Fruit fly (Drosophila melanogaster) whole organism, adult: Measurements from ENCODE around the gene Osbp.

Experiments
- CG11617 ChIP-seq: fragments of 200-800 bp; sonication (Bioruptor generic); optimal IDR thresholded peaks from 2 replicates; lab custom pipeline; 2017; ENCODE audit warnings: mild to moderate bottlenecking, missing biosample characterization, missing genetic modification reagents, missing genetic modification characterization
- CG12768 ChIP-seq: fragments of 200-800 bp; sonication (Bioruptor generic); optimal IDR thresholded peaks from 2 replicates; lab custom pipeline; 2017; ENCODE audit warnings: missing biosample characterization, missing genetic modification characterization, mild to moderate bottlenecking, moderate library complexity, missing genetic modification reagents
- CG14711 ChIP-seq: fragments of 200-800 bp; sonication (Bioruptor generic); optimal IDR thresholded peaks from 2 replicates; lab custom pipeline; 2018; ENCODE audit warnings: missing biosample characterization, mild to moderate bottlenecking, missing genetic modification characterization, moderate library complexity
- CG33017 ChIP-seq: fragments of 200-800 bp; sonication (Bioruptor generic); optimal IDR thresholded peaks from 2 replicates; lab custom pipeline; 2018; ENCODE audit warnings: missing biosample characterization, mild to moderate bottlenecking, missing genetic modification characterization, moderate library complexity
- CG5204 ChIP-seq: fragments of 200-800 bp; sonication (Bioruptor generic); optimal IDR thresholded peaks from 2 replicates; lab custom pipeline; 2016; ENCODE audit warnings: missing biosample characterization, missing genetic modification characterization
- CG7045 ChIP-seq: fragments of 200-800 bp; sonication (Bioruptor generic); optimal IDR thresholded peaks from 2 replicates; lab custom pipeline; 2017; ENCODE audit warnings: missing biosample characterization, mild to moderate bottlenecking, missing genetic modification characterization
- CG7101 ChIP-seq: fragments of 200-800 bp; sonication (Bioruptor generic); optimal IDR thresholded peaks from 2 replicates; lab custom pipeline; 2018; ENCODE audit warnings: missing biosample characterization, mild to moderate bottlenecking, missing genetic modification characterization, moderate library complexity
- Clk ChIP-seq: fragments of 200-800 bp; sonication (Bioruptor generic); optimal IDR thresholded peaks from 2 replicates; lab custom pipeline; 2017; ENCODE audit warnings: missing biosample characterization, missing genetic modification characterization
- Crg-1 ChIP-seq: fragments of 200-800 bp; sonication (Bioruptor generic); optimal IDR thresholded peaks from 2 replicates; lab custom pipeline; 2016; ENCODE audit warnings: missing biosample characterization, missing genetic modification characterization
- Hr96 ChIP-seq: fragments of 200-800 bp; sonication (Bioruptor generic); optimal IDR thresholded peaks from 2 replicates; lab custom pipeline; 2016; ENCODE audit warnings: missing biosample characterization, missing genetic modification characterization
- Mnt ChIP-seq: fragments of 200-800 bp; sonication (Bioruptor generic); optimal IDR thresholded peaks from 2 replicates; lab custom pipeline; 2016; ENCODE audit warnings: missing biosample characterization, mild to moderate bottlenecking, missing genetic modification characterization
- bab1 ChIP-seq: fragments of 200-800 bp; sonication (Bioruptor generic); optimal IDR thresholded peaks from 3 replicates; lab custom pipeline; 2019; ENCODE audit warnings: missing biosample characterization, mild to moderate bottlenecking, missing genetic modification characterization, moderate library complexity
- cic ChIP-seq: fragments of 200-800 bp; sonication (Bioruptor generic); optimal IDR thresholded peaks from 2 replicates; lab custom pipeline; 2017; ENCODE audit warnings: missing biosample characterization, mild to moderate bottlenecking, missing genetic modification characterization, moderate library complexity
- cnc ChIP-seq, 2 experiments: fragments of >200 bp; optimal IDR thresholded peaks; 2 replicates each; lab custom pipeline; 2017
- kay ChIP-seq: fragments of 200-800 bp; sonication (Bioruptor generic); peaks from one replicate; lab custom pipeline; 2016; ENCODE audit warnings: missing biosample characterization, missing genetic modification characterization, borderline replicate concordance
- ovo ChIP-seq: fragments of 200-800 bp; sonication (Bioruptor generic); optimal IDR thresholded peaks from 2 replicates; lab custom pipeline; 2016; ENCODE audit warnings: missing biosample characterization, missing genetic modification characterization
- pad ChIP-seq: fragments of 200-800 bp; sonication (Bioruptor generic); optimal IDR thresholded peaks from 3 replicates; lab custom pipeline; 2017; ENCODE audit warnings: missing biosample characterization, missing genetic modification characterization, mild to moderate bottlenecking, moderate library complexity, missing genetic modification reagents
- tj ChIP-seq: fragments of 200-800 bp; sonication (Bioruptor generic); optimal IDR thresholded peaks from 3 replicates; lab custom pipeline; 2017; ENCODE audit warnings: missing biosample characterization, mild to moderate bottlenecking, missing genetic modification characterization, moderate library complexity
- toe ChIP-seq: fragments of 200-800 bp; sonication (Bioruptor generic); optimal IDR thresholded peaks from 2 replicates; lab custom pipeline; 2016; ENCODE audit warnings: missing biosample characterization, missing genetic modification characterization

The Osbp gene

DNA sequence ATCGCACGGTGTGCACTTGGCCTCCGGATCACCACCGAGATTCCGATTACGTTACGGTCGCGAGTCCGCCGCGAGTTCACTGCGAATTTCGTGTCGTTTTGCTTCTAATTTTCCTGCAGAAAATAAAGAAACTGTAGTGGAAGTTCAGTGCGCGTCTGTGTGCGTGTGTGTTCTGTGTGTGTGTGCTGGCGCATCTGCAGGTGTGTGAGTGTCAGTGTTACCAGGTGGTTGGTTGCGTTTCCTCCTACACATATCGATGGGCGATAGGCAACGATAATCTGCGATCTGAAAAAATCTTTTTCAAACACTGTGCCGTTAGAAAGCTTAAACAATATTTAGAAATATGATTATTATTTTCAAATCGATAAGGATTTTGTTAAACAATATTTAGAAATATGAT is at the start of gene Osbp:
Gene Osbp (minus strand): TSS at position 174 of the 400 bp plus-strand sequence.
- peak; percentile 24 for TF ChIP-seq CG14711 (tag; lab: Kevin White, UChicago)
- TF ChIP-seq tj (GFP tag; lab: Kevin White, UChicago): no peak
- TF ChIP-seq bab1 (GFP tag; lab: Kevin White, UChicago): peak; percentile 47
- peak; percentile 13 for TF ChIP-seq pad (GFP tag; lab: Kevin White, UChicago)
- TF ChIP-seq CG7101 (tag; lab: Kevin White, UChicago): peak; percentile 4
- TF ChIP-seq Clk (GFP tag; lab: Kevin White, UChicago): no peak
- peak; percentile 37 for TF ChIP-seq Mnt
- peak; percentile 1 for TF ChIP-seq CG12768 (GFP tag; lab: Kevin White, UChicago)

DNA sequence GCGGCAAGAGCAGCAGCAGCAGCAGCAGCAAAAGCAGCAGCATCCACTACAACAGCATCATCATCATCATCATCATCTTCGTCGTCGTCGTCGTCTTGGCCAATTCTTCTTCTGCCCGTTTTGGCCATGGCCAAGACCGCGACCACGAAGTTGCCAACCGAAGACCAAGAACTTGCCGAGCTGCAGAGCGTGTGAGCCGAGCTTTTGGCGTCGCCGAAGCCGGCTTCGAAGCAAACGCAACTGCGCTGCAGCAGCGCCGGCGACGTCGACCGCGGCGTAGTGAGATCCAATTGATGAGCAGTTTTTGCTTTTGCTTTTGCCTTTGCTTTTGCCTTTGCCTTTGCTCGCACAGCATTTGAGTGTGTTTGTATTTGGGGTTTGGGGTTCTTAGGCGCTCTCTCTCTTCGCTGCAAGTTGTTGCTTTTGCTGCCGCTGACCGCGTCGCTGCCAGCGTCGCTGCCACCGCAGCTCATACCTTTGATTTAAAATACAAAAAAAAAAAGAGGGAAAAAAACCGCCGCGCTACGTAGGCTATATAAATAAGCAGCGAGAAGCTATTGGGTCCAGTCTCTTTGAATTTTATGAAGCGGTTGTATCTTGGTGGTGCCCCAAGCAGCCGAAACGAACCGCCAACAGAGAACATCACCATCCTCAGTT is 47.1 kb upstream of the Osbp start:
- TF ChIP-seq Mnt (no peak), CG7045 (no peak), cic (no peak), toe (GFP tag; lab: Kevin White, UChicago) (no peak)

DNA sequence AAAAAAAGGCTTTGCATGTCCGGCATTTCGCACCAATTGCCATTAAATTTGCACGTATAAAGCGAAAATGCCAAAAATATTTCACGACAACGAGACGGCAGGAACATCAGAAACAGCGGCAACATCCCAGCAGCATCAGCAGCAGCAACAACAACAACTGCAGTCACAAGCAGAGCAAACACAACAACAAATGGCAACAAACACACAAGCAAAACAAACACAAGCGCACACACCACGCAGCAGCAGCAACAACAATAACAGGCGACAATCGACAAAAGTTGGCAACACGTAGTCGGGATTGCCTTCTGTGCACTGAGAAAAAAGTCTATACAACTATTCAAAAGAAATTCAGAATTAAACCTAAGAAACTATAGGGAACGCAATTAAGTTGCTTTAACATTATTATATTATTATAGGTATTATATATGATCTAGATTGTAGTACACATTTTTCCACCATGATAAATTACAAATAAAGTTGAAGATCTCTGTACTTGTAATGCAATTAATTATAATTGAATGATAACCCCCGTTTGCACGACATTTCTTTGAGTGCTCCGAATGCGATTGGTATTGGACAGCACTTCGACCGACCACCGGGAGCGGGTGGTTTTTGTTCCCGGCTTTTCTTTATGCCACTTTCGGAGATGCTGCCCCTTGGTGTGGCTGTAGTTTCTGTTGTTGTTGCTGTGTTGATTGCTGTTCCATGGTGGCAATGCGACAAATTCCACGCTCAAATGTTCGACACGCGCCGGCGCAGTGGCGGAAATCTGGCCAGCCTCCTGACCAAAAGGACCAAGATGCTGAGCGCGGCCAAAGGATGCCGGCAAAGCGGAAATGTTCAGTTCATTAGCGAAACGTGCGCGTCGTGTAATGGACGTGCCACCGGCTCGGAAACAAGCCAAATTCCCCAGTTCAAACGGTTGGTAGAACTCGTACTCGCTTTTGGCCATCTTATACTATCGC is 45.8 kb upstream of the Osbp start, which contains the start of gene tnc:
Gene tnc (plus strand): TSS at position 848 of the 965 bp plus-strand sequence.
- TF ChIP-seq Crg-1 (no peak), Hr96 (GFP tag; lab: Kevin White, UChicago) (no peak), kay (GFP tag; lab: Kevin White, UChicago) (no peak), cnc (optimal IDR thresholded peaks at IDR 0.05; lab: Kevin White, UChicago) (no peak)

DNA sequence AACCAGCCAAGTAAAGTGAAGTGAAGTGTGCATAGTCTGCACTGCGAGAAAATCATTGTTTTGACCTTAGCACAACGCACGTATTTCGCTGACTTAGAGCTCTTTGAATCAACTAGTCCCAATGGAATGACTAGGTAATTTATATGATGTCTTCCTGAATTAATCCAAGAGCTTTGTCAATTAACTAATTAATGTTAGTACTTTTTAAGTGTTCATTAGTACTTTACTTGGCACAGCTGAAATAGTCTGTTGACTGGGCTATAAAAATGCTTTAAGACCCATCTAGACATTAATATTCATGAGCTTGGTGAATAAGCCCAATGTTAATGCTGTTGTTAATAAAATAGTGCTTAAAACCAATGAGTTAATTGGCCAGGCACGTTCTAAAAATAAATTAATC is 38.1 kb upstream of the Osbp start:
- TF ChIP-seq CG7101 (tag; lab: Kevin White, UChicago) (no peak), Clk (GFP tag; lab: Kevin White, UChicago) (no peak), cnc (optimal IDR thresholded peaks at IDR 0.05; lab: Kevin White, UChicago) (no peak), CG5204 (GFP tag; lab: Kevin White, UChicago) (no peak), Crg-1 (no peak), tj (GFP tag; lab: Kevin White, UChicago) (no peak), CG33017 (tag; lab: Kevin White, UChicago) (no peak), pad (GFP tag; lab: Kevin White, UChicago) (no peak), bab1 (GFP tag; lab: Kevin White, UChicago) (no peak), CG14711 (tag; lab: Kevin White, UChicago) (no peak), Hr96 (GFP tag; lab: Kevin White, UChicago) (no peak), ovo (GFP tag; lab: Kevin White, UChicago) (no peak), CG11617 (GFP tag; lab: Kevin White, UChicago) (no peak), CG7045 (no peak), toe (GFP tag; lab: Kevin White, UChicago) (no peak), Mnt (no peak), kay (GFP tag; lab: Kevin White, UChicago) (no peak)

DNA sequence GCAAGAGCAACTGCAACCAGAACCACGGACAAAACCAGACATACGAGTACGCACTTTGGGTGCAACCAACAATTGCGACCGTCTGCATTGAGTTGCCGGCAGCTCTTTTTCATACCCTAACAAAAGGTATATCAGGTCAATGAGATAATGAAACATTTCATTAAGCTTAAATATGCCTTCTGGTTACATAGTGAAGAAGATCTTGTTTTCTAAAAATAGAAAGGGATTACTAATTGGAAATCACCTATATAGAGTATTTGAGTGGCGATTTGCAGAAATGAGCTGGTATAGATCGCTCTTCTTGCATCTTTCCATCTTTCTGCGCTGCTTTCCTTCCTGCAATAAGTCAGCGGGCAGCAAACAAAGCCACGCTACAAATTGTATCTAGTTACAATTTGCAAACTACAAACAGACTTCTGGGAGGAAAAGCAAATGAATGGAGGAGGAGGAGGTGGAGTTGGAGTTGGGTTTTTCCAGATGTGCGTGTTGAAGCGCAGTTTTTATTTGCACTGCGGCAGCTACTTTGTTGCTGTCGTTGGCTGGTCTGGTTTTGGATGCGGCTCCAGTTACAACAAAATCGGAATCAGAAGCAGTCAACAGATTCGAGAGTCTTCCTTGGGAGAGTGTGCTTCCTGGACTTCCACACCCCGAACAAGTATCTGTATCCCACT is 36.9 kb upstream of the Osbp start:
- TF ChIP-seq cnc (optimal IDR thresholded peaks at IDR 0.05; lab: Kevin White, UChicago): no peak
- TF ChIP-seq toe (GFP tag; lab: Kevin White, UChicago): no peak
- no peak for TF ChIP-seq CG7101 (tag; lab: Kevin White, UChicago)
- no peak for TF ChIP-seq ovo (GFP tag; lab: Kevin White, UChicago)
- TF ChIP-seq kay (GFP tag; lab: Kevin White, UChicago): no peak
- TF ChIP-seq CG5204 (GFP tag; lab: Kevin White, UChicago): no peak
- no peak for TF ChIP-seq bab1 (GFP tag; lab: Kevin White, UChicago)
- TF ChIP-seq Mnt: no peak
- no peak for TF ChIP-seq CG7045
- TF ChIP-seq CG12768 (GFP tag; lab: Kevin White, UChicago): no peak
- TF ChIP-seq Hr96 (GFP tag; lab: Kevin White, UChicago): no peak
- no peak for TF ChIP-seq tj (GFP tag; lab: Kevin White, UChicago)
- no peak for TF ChIP-seq CG33017 (tag; lab: Kevin White, UChicago)
- TF ChIP-seq cic: no peak
- no peak for TF ChIP-seq CG11617 (GFP tag; lab: Kevin White, UChicago)
- no peak for TF ChIP-seq pad (GFP tag; lab: Kevin White, UChicago)
- no peak for TF ChIP-seq Clk (GFP tag; lab: Kevin White, UChicago)
